ENCODE assay signal across 4 worm cellular contexts in the genomic region with DNA sequence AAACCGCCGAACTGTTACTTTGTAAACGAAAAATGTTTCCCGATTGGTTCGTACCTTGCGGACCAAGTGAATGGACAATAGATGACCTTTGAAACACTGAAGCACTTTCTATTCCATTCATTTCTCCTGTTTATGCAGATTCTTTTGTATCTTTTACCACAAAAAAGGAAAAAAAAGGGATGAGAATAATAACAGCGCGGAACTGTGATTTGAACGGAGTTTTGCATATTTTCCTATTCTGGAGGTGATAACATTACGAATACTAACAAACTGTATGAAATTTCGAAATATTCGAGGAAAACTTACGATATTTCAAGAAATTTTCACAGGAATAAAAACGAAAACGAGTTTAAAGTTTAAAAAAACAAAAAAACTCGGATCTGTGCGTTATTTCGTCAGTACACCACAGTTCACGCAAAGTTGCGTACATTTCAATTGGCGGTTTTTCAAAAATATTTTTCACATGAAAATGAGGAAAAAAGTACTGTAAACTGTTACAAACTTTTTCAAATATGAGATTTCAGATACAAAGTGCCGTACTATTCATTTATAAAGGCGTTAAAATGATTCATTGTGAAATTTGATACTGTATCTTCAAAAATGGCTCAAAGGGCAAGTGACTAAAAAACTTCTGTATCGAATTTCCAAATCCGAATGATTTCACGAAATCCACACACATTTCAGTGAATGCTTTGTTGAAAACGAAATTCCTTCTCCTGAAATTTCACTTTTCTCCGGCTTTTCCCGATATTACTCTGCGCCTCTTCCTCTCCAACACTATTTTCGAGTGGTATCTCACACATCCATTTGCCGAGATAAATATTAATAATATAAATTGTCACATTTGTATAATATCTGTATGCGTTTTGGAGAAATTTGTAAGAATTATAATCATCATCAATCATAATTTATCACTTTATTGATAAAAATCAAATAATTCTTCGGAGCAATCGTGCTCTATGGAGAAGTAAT.
TF ChIP-seq lines count a peak whose summit lies in the region.

No protein-coding gene starts in this region.

TF ChIP-seq in whole organism, L1 larva, 84 proteins besides CTCF, POLR2A, EP300 and RAD21:
- TF ChIP-seq elt-2 (tag; optimal IDR thresholded peaks at IDR 0.05; lab: Kevin White, UChicago) = no peak
- TF ChIP-seq dpl-1 (GFP tag; optimal IDR thresholded peaks at IDR 0.05; lab: Kevin White, UChicago) = peak in 2 of 3 experiments; percentile 14 to 33
- peak; percentile 45 for TF ChIP-seq blmp-1 (tag; optimal IDR thresholded peaks at IDR 0.05; lab: Kevin White, UChicago)
- TF ChIP-seq efl-1 (optimal IDR thresholded peaks at IDR 0.05; lab: Kevin White, UChicago) = peak; percentile 19 to 92
- TF ChIP-seq efl-1 (GFP tag; optimal IDR thresholded peaks at IDR 0.05 in 1 of 2; lab: Kevin White, UChicago) = peak; percentile 59 to 91
- no peak for TF ChIP-seq sptf-1 (tag; optimal IDR thresholded peaks at IDR 0.05; lab: Kevin White, UChicago)
- no peak for TF ChIP-seq ztf-11 (tag; optimal IDR thresholded peaks at IDR 0.05; lab: Kevin White, UChicago)

TF ChIP-seq in whole organism, L4 larva, 104 proteins besides CTCF, POLR2A, EP300 and RAD21:
- TF ChIP-seq unc-62 (GFP tag; optimal IDR thresholded peaks at IDR 0.05 in 1 of 2; lab: Kevin White, UChicago) (peak in 1 of 2 experiments; percentile 57), unc-62 (tag; optimal IDR thresholded peaks at IDR 0.05; lab: Kevin White, UChicago) (no peak), hmg-1.1 (GFP tag; IDR thresholded peaks at IDR 0.05; lab: Robert Waterston, UW) (no peak), aha-1 (tag; lab: Kevin White, UChicago) (peak; percentile 97)

TF ChIP-seq in whole organism, mixed stage, embryonic, 35 proteins besides CTCF, POLR2A, EP300 and RAD21:
- no peak for TF ChIP-seq pha-4 (tag; optimal IDR thresholded peaks at IDR 0.05; lab: Kevin White, UChicago)
- TF ChIP-seq lin-32 (GFP tag; optimal IDR thresholded peaks at IDR 0.05; lab: Kevin White, UChicago) = no peak
- TF ChIP-seq blmp-1 (tag; optimal IDR thresholded peaks at IDR 0.05; lab: Kevin White, UChicago) = peak; percentile 80
- TF ChIP-seq snpc-4 (tag; optimal IDR thresholded peaks at IDR 0.05; lab: Kevin White, UChicago) = no peak
- no peak for TF ChIP-seq nhr-28 (tag; optimal IDR thresholded peaks at IDR 0.05; lab: Kevin White, UChicago)

TF ChIP-seq in whole organism, young adult, 124 proteins besides CTCF, POLR2A, EP300 and RAD21:
- TF ChIP-seq hlh-12 (tag; optimal IDR thresholded peaks at IDR 0.05; lab: Kevin White, UChicago) = no peak
- TF ChIP-seq hmg-1.2 (GFP tag; IDR thresholded peaks at IDR 0.05; lab: Robert Waterston, UW) = peak; percentile 59
- peak; percentile 5 for TF ChIP-seq dpl-1 (GFP tag; optimal IDR thresholded peaks at IDR 0.05; lab: Kevin White, UChicago)
- peak; percentile 30; the same call in 1 of the 2 replicates for TF ChIP-seq madf-6 (GFP tag; IDR thresholded peaks at IDR 0.05; lab: Robert Waterston, UW)
- peak; percentile 40 for TF ChIP-seq efl-1 (GFP tag; optimal IDR thresholded peaks at IDR 0.05; lab: Kevin White, UChicago)
- TF ChIP-seq F33H1.4 (GFP tag; IDR thresholded peaks at IDR 0.05; lab: Robert Waterston, UW) = 0 out of 2 replicates have a peak, but pooled peaks have one; percentile 9
